Worm (Caenorhabditis elegans) whole organism, late embryonic: ENCODE data around the gene T04C12.11.

ENCODE experiments used
- C08G9.2 ChIP-seq: sonication (generic microtip); optimal IDR thresholded peaks from 2 replicates; lab custom pipeline; 2016; ENCODE audit warnings: mild to moderate bottlenecking, missing genetic modification characterization, moderate library complexity, missing compliant biosample characterization
- C38D4.7 ChIP-seq: fragments of 200-800 bp; sonication (Bioruptor generic); optimal IDR thresholded peaks from 2 replicates; lab custom pipeline; 2018; ENCODE audit warnings: mild to moderate bottlenecking, missing genetic modification characterization, moderate library complexity, missing compliant biosample characterization
- Y22D7AL.16 ChIP-seq: sonication (generic microtip); optimal IDR thresholded peaks from 2 replicates; lab custom pipeline; 2016; ENCODE audit warnings: missing genetic modification characterization, missing compliant biosample characterization
- ceh-31 ChIP-seq: sonication (generic microtip); optimal IDR thresholded peaks from 2 replicates; lab custom pipeline; 2016; ENCODE audit warnings: missing genetic modification characterization, missing compliant biosample characterization
- fkh-6 ChIP-seq: sonication (generic microtip); optimal IDR thresholded peaks from 2 replicates; lab custom pipeline; 2016; ENCODE audit warnings: missing genetic modification characterization, missing compliant biosample characterization
- hlh-30 ChIP-seq: sonication (generic microtip); optimal IDR thresholded peaks from 2 replicates; lab custom pipeline; 2017; ENCODE audit warnings: antibody characterized with exemption, missing genetic modification characterization, missing compliant biosample characterization; ENCODE audit not compliant: insufficient read depth
- nfya-1 ChIP-seq: sonication (generic microtip); optimal IDR thresholded peaks from 2 replicates; lab custom pipeline; 2017; ENCODE audit warnings: missing genetic modification characterization, mild to moderate bottlenecking, missing compliant biosample characterization, antibody characterized with exemption, moderate library complexity
- tbx-2 ChIP-seq: sonication (generic microtip); optimal IDR thresholded peaks from 2 replicates; lab custom pipeline; 2016; ENCODE audit warnings: missing genetic modification characterization, missing compliant biosample characterization
- ttx-3 ChIP-seq: sonication (generic microtip); optimal IDR thresholded peaks from 2 replicates; lab custom pipeline; 2016; ENCODE audit warnings: missing genetic modification reagents, missing genetic modification characterization, missing compliant biosample characterization
- unc-86 ChIP-seq: sonication (generic microtip); optimal IDR thresholded peaks from 2 replicates; lab custom pipeline; 2016; ENCODE audit warnings: missing genetic modification characterization, missing compliant biosample characterization

- TF ChIP-seq unc-86 (tag; lab: Kevin White, UChicago) (no peak), C38D4.7 (GFP tag; lab: Kevin White, UChicago) (no peak), fkh-6 (tag; lab: Kevin White, UChicago) (no peak), ttx-3 (no peak), nfya-1 (no peak), C08G9.2 (tag; lab: Kevin White, UChicago) (no peak), ceh-31 (tag; lab: Kevin White, UChicago) (no peak), hlh-30 (tag; lab: Kevin White, UChicago) (no peak), Y22D7AL.16 (no peak), tbx-2 (tag; lab: Kevin White, UChicago) (no peak)
Observed at ce11 chrV:11041499-11041898, 18.6 kb downstream of the T04C12.11 start, which contains the start of gene C45B11.5.
